Worm (Caenorhabditis elegans): ENCODE measurements around the gene T24E12.2.

T24E12.2 gene

DNA sequence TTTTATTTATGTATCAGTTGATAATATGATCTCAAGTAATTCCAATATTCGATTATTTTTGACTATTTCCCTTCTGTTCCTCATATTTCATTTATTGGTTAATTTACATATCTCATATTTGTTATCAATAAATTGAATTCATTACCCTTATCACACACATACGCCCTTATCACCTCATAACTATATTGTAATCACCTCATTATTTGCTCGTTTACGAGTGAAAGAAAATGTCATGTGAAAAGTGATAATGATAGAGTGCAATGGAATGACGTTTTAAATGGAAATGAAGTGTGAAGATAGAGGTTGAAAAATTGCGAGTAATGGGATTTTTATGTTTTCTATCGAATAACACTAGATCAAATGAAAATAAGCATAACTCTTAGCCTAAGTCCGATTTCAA, 3.8 kb downstream of the T24E12.2 start (continued):
- TF ChIP-seq egrh-3 (GFP tag; IDR thresholded peaks at IDR 0.05) (no peak), cebp-2 (GFP tag; IDR thresholded peaks at IDR 0.05) (no peak), zim-3 (tag; optimal IDR thresholded peaks at IDR 0.05) (no peak), ceh-91 (GFP tag; IDR thresholded peaks at IDR 0.05) (no peak), ceh-79 (tag; optimal IDR thresholded peaks at IDR 0.05) (no peak), ets-4 (GFP tag; optimal IDR thresholded peaks at IDR 0.05) (peak; percentile 95), aptf-3 (GFP tag; IDR thresholded peaks at IDR 0.05) (no peak), dox-1 (GFP tag; IDR thresholded peaks at IDR 0.05) (0 out of 2 replicates have a peak, but pooled peaks have one; percentile 34), dpff-1 (tag; optimal IDR thresholded peaks at IDR 0.05) (no peak), lsy-27 (tag; optimal IDR thresholded peaks at IDR 0.05; ENCODE audit: borderline replicate concordance, insufficient read depth) (no peak), F52B5.7 (tag; optimal IDR thresholded peaks at IDR 0.05) (no peak), tbx-9 (tag; optimal IDR thresholded peaks at IDR 0.05; ENCODE audit: borderline replicate concordance) (no peak), nhr-27 (tag; optimal IDR thresholded peaks at IDR 0.05) (no peak), tbp1 (GFP tag; optimal IDR thresholded peaks at IDR 0.05) (no peak), C17E4.6 (GFP tag; IDR thresholded peaks at IDR 0.05) (no peak), lin-35 (GFP tag; optimal IDR thresholded peaks at IDR 0.05) (no peak), bed-1 (GFP tag; IDR thresholded peaks at IDR 0.05) (no peak), pha-4 (tag; optimal IDR thresholded peaks at IDR 0.05) (peak; percentile 26), ztf-3 (GFP tag; optimal IDR thresholded peaks at IDR 0.05) (no peak), T07F8.4 (tag; optimal IDR thresholded peaks at IDR 0.05) (no peak), F49E8.2 (tag; optimal IDR thresholded peaks at IDR 0.05; ENCODE audit: insufficient read depth) (no peak), let-607 (tag; optimal IDR thresholded peaks at IDR 0.05) (no peak), B0035.1 (tag; optimal IDR thresholded peaks at IDR 0.05) (no peak), hsf-1 (GFP tag; IDR thresholded peaks at IDR 0.05) (no peak), ceh-100 (GFP tag; IDR thresholded peaks at IDR 0.05) (no peak), nfya-2 (GFP tag; IDR thresholded peaks at IDR 0.05) (no peak), fkh-3 (tag; optimal IDR thresholded peaks at IDR 0.05) (no peak), B0261.1 (tag; optimal IDR thresholded peaks at IDR 0.05) (no peak), madf-3 (GFP tag; IDR thresholded peaks at IDR 0.05) (no peak), nhr-90 (tag; optimal IDR thresholded peaks at IDR 0.05) (no peak), ama-1 (optimal IDR thresholded peaks at IDR 0.05) (no peak), ama-1 (GFP tag; optimal IDR thresholded peaks at IDR 0.05) (no peak), C06A6.2 (GFP tag; conservative IDR thresholded peaks at IDR 0.05) (no peak), nhr-120 (GFP tag; IDR thresholded peaks at IDR 0.05) (no peak), F22D6.2 (tag; optimal IDR thresholded peaks at IDR 0.05) (no peak), nhr-80 (tag; optimal IDR thresholded peaks at IDR 0.05) (peak; percentile 92), lir-1 (GFP tag; conservative IDR thresholded peaks at IDR 0.05) (no peak), lag-1 (GFP tag; IDR thresholded peaks at IDR 0.05) (no peak), chd-7 (tag; optimal IDR thresholded peaks at IDR 0.05) (no peak), zfh-2 (GFP tag; conservative IDR thresholded peaks at IDR 0.05) (no peak), die-1 (tag; optimal IDR thresholded peaks at IDR 0.05) (no peak)

DNA sequence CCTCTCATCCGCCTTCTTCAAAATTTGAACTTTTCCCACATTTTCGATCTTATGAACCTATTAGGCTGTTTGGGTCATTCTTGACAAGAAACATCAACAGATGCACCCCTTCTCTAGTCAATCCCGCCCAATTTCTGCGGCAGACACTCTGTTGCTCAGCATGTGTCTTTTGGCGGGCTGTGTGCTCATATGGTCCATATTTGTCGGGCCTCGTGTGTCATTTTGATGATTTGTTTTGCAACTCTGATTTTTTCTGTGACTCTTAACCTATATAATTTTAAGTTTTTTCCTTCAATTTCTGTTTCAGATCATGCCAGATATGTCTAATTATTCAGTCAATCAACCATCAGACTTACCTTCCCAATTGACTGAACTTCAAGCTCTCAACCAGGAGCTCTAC, 4.4 kb downstream of the T24E12.2 start, which contains the start of gene T24E12.13:
TSS of gene T24E12.13 (plus strand) at position 301 of the 400 bp plus-strand sequence.
- TF ChIP-seq cebp-2 (GFP tag; IDR thresholded peaks at IDR 0.05) (no peak), pbrm-1 (GFP tag; IDR thresholded peaks at IDR 0.05) (no peak), aptf-2 (GFP tag; conservative IDR thresholded peaks at IDR 0.05) (no peak), let-526 (GFP tag; IDR thresholded peaks at IDR 0.05) (no peak), Y53F4B.3 (GFP tag; IDR thresholded peaks at IDR 0.05) (no peak), madf-8 (GFP tag; conservative IDR thresholded peaks at IDR 0.05) (no peak), ztf-22 (GFP tag; optimal IDR thresholded peaks at IDR 0.05) (no peak), atf-7 (tag; optimal IDR thresholded peaks at IDR 0.05) (no peak), C06A6.2 (GFP tag; conservative IDR thresholded peaks at IDR 0.05) (no peak), Y67H2A.10 (GFP tag; conservative IDR thresholded peaks at IDR 0.05) (no peak)

Measured in whole organism, young adult.